Fruit fly (Drosophila melanogaster) whole organism, adult: ENCODE results near the gene Ask1.

Experiments used
- CG11617 ChIP-seq: fragments of 200-800 bp; sonication (Bioruptor generic); optimal IDR thresholded peaks from 2 replicates; lab custom pipeline; 2017; ENCODE audit warnings: mild to moderate bottlenecking, missing biosample characterization, missing genetic modification reagents, missing genetic modification characterization
- CG12768 ChIP-seq: fragments of 200-800 bp; sonication (Bioruptor generic); optimal IDR thresholded peaks from 2 replicates; lab custom pipeline; 2017; ENCODE audit warnings: missing biosample characterization, missing genetic modification characterization, mild to moderate bottlenecking, moderate library complexity, missing genetic modification reagents
- CG14711 ChIP-seq: fragments of 200-800 bp; sonication (Bioruptor generic); optimal IDR thresholded peaks from 2 replicates; lab custom pipeline; 2018; ENCODE audit warnings: missing biosample characterization, mild to moderate bottlenecking, missing genetic modification characterization, moderate library complexity
- CG1620 ChIP-seq: fragments of 200-800 bp; sonication (Bioruptor generic); optimal IDR thresholded peaks from 2 replicates; lab custom pipeline; 2016; ENCODE audit warnings: missing biosample characterization, missing genetic modification characterization
- CG33017 ChIP-seq: fragments of 200-800 bp; sonication (Bioruptor generic); optimal IDR thresholded peaks from 2 replicates; lab custom pipeline; 2018; ENCODE audit warnings: missing biosample characterization, mild to moderate bottlenecking, missing genetic modification characterization, moderate library complexity
- CG5204 ChIP-seq: fragments of 200-800 bp; sonication (Bioruptor generic); optimal IDR thresholded peaks from 2 replicates; lab custom pipeline; 2016; ENCODE audit warnings: missing biosample characterization, missing genetic modification characterization
- CG7045 ChIP-seq: fragments of 200-800 bp; sonication (Bioruptor generic); optimal IDR thresholded peaks from 2 replicates; lab custom pipeline; 2017; ENCODE audit warnings: missing biosample characterization, mild to moderate bottlenecking, missing genetic modification characterization
- CG7101 ChIP-seq: fragments of 200-800 bp; sonication (Bioruptor generic); optimal IDR thresholded peaks from 2 replicates; lab custom pipeline; 2018; ENCODE audit warnings: missing biosample characterization, mild to moderate bottlenecking, missing genetic modification characterization, moderate library complexity
- Clk ChIP-seq: fragments of 200-800 bp; sonication (Bioruptor generic); optimal IDR thresholded peaks from 2 replicates; lab custom pipeline; 2017; ENCODE audit warnings: missing biosample characterization, missing genetic modification characterization
- Crg-1 ChIP-seq: fragments of 200-800 bp; sonication (Bioruptor generic); optimal IDR thresholded peaks from 2 replicates; lab custom pipeline; 2016; ENCODE audit warnings: missing biosample characterization, missing genetic modification characterization
- Hr96 ChIP-seq: fragments of 200-800 bp; sonication (Bioruptor generic); optimal IDR thresholded peaks from 2 replicates; lab custom pipeline; 2016; ENCODE audit warnings: missing biosample characterization, missing genetic modification characterization
- Mnt ChIP-seq: fragments of 200-800 bp; sonication (Bioruptor generic); optimal IDR thresholded peaks from 2 replicates; lab custom pipeline; 2016; ENCODE audit warnings: missing biosample characterization, mild to moderate bottlenecking, missing genetic modification characterization
- bab1 ChIP-seq: fragments of 200-800 bp; sonication (Bioruptor generic); optimal IDR thresholded peaks from 3 replicates; lab custom pipeline; 2019; ENCODE audit warnings: missing biosample characterization, mild to moderate bottlenecking, missing genetic modification characterization, moderate library complexity
- cic ChIP-seq: fragments of 200-800 bp; sonication (Bioruptor generic); optimal IDR thresholded peaks from 2 replicates; lab custom pipeline; 2017; ENCODE audit warnings: missing biosample characterization, mild to moderate bottlenecking, missing genetic modification characterization, moderate library complexity
- cnc ChIP-seq, 2 experiments: fragments of >200 bp; optimal IDR thresholded peaks; 2 replicates each; lab custom pipeline; 2017
- kay ChIP-seq: fragments of 200-800 bp; sonication (Bioruptor generic); peaks from one replicate; lab custom pipeline; 2016; ENCODE audit warnings: missing biosample characterization, missing genetic modification characterization, borderline replicate concordance
- ovo ChIP-seq: fragments of 200-800 bp; sonication (Bioruptor generic); optimal IDR thresholded peaks from 2 replicates; lab custom pipeline; 2016; ENCODE audit warnings: missing biosample characterization, missing genetic modification characterization
- pad ChIP-seq: fragments of 200-800 bp; sonication (Bioruptor generic); optimal IDR thresholded peaks from 3 replicates; lab custom pipeline; 2017; ENCODE audit warnings: missing biosample characterization, missing genetic modification characterization, mild to moderate bottlenecking, moderate library complexity, missing genetic modification reagents
- tj ChIP-seq: fragments of 200-800 bp; sonication (Bioruptor generic); optimal IDR thresholded peaks from 3 replicates; lab custom pipeline; 2017; ENCODE audit warnings: missing biosample characterization, mild to moderate bottlenecking, missing genetic modification characterization, moderate library complexity
- toe ChIP-seq: fragments of 200-800 bp; sonication (Bioruptor generic); optimal IDR thresholded peaks from 2 replicates; lab custom pipeline; 2016; ENCODE audit warnings: missing biosample characterization, missing genetic modification characterization

The Ask1 gene

DNA sequence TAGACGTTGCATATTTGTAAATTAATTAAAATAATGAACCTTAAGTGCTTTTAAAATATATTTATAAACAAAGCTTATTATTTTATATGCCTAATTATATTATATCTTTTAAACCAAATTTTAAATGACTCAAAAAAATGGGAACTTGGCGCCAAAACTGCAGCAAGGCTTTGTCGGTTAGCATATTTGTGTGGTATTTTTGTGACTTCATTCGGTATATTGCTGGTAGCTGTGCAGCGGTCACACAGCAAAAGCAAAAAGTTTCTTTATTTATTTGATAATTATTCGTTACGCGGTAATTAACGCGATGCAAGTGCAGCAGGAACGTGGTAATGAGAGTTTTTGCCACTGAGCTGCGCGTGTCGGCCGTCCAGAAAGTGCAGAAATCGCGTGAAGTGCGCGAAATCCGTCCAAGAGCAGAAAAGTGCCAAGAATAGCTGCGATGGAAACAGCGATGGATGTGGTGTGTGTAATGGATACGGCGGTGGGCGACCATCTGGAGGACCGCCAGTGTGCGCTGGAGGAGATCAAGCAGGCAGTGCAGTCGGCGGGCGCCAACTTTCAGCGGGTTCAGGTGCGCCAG lies at the start of gene Ask1:
Ask1 (plus strand) TSS at position 250 of the 583 bp plus-strand sequence.
- TF ChIP-seq Hr96 (GFP tag; lab: Kevin White, UChicago) (no peak), CG12768 (GFP tag; lab: Kevin White, UChicago) (no peak), cic (GFP tag; lab: Kevin White, UChicago) (no peak), kay (GFP tag; lab: Kevin White, UChicago) (no peak), bab1 (GFP tag; lab: Kevin White, UChicago) (peak; percentile 39)

DNA sequence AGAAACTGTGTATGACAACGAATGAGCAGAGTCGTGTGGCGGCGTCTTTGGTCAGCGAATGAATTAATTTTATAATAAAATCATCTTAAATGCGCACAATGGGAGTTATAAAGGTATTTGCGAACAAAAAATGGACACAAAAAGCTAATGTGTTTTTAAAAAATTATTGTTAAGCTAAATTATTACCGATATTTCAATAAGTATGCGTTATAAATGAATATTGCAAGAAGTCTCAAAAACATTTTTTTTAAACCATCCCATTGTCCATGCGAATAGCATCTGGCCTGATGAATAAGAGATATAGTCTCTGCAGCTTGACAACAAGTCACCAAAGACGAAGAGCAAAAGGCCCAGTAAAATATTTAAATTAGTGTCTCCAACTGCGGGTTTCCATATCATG lies 48.5 kb upstream of the Ask1 start:
- TF ChIP-seq CG5204 (GFP tag; lab: Kevin White, UChicago) (no peak), CG7101 (tag; lab: Kevin White, UChicago) (no peak), CG11617 (no peak), Clk (GFP tag; lab: Kevin White, UChicago) (no peak), CG1620 (GFP tag; lab: Kevin White, UChicago) (no peak), CG7045 (GFP tag; lab: Kevin White, UChicago) (no peak), bab1 (GFP tag; lab: Kevin White, UChicago) (no peak), cic (GFP tag; lab: Kevin White, UChicago) (no peak), CG14711 (no peak), kay (GFP tag; lab: Kevin White, UChicago) (no peak), Hr96 (GFP tag; lab: Kevin White, UChicago) (no peak)

DNA sequence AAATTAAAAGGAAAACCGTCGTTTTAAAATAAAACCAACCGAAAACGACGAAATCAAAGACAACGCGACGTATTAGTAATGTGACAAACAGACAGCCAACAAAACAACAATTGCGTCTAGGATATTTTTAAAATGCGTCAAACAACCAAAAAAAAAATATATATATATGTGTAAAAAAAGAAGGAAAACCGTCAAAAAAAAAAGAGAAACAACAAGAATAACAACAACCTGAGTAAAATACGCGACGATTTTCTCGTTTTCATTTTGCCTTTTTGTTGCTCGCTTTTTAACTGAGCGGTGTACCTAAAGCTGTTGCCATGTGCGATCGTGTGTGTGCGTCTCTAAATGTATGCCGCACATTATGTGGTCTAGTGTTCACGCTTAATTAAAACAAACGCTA lies 46.0 kb upstream of the Ask1 start:
- TF ChIP-seq kay (GFP tag; lab: Kevin White, UChicago), result peak; percentile 11
- TF ChIP-seq Mnt (GFP tag; lab: Kevin White, UChicago), result no peak
- TF ChIP-seq Crg-1 (GFP tag; lab: Kevin White, UChicago), result no peak

DNA sequence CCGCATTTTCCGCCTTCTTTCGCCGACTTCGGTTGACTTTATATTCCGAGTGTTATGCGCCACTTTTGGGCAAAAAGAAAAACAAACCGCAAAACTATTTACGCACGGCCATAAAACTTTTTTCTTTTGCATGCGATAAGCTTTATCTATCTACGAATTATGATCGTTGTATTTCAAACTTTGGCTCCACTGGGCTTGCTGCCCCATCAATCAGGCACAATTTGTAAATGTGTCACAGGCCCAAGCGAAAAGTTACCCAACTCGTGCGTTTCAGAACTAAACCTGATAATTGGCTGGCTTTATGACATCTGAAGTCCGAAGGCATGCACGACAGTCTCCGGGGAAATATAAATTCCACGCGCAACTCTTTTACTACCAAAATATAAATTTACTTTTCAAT lies 45.6 kb upstream of the Ask1 start:
- no peak for TF ChIP-seq CG7101 (tag; lab: Kevin White, UChicago)
- no peak for TF ChIP-seq Crg-1 (GFP tag; lab: Kevin White, UChicago)
- TF ChIP-seq CG14711, result no peak
- no peak for TF ChIP-seq CG5204 (GFP tag; lab: Kevin White, UChicago)
- no peak for TF ChIP-seq CG1620 (GFP tag; lab: Kevin White, UChicago)
- no peak for TF ChIP-seq Clk (GFP tag; lab: Kevin White, UChicago)
- no peak for TF ChIP-seq Mnt (GFP tag; lab: Kevin White, UChicago)
- TF ChIP-seq toe (GFP tag; lab: Kevin White, UChicago), result no peak
- TF ChIP-seq kay (GFP tag; lab: Kevin White, UChicago), result no peak
- no peak for TF ChIP-seq CG7045 (GFP tag; lab: Kevin White, UChicago)
- TF ChIP-seq bab1 (GFP tag; lab: Kevin White, UChicago), result no peak
- TF ChIP-seq pad (GFP tag; lab: Kevin White, UChicago), result no peak
- TF ChIP-seq cnc (optimal IDR thresholded peaks at IDR 0.05; lab: Kevin White, UChicago), result no peak
- no peak for TF ChIP-seq tj (GFP tag; lab: Kevin White, UChicago)
- TF ChIP-seq CG33017 (tag; lab: Kevin White, UChicago), result no peak
- TF ChIP-seq Hr96 (GFP tag; lab: Kevin White, UChicago), result no peak
- TF ChIP-seq CG11617, result no peak

DNA sequence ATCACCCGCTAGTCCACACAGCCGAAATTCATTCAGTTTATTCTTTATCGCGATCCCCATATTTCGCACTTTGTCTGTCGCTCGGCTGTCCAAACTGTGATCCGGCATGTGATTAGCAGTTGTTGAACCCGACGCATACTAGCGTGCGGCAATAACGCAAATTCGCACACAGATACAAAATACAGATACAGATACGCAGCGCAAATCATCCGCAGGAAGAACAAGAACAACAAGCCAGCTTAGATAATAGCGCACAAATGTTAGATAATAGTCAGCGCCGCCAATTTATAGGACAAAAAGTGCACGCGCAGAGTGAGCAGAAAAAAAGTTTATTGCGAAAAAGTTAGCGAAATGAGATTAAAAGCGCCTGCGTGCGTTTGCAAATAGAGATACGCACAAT lies 44.5 kb upstream of the Ask1 start:
- TF ChIP-seq Crg-1 (GFP tag; lab: Kevin White, UChicago), result no peak

DNA sequence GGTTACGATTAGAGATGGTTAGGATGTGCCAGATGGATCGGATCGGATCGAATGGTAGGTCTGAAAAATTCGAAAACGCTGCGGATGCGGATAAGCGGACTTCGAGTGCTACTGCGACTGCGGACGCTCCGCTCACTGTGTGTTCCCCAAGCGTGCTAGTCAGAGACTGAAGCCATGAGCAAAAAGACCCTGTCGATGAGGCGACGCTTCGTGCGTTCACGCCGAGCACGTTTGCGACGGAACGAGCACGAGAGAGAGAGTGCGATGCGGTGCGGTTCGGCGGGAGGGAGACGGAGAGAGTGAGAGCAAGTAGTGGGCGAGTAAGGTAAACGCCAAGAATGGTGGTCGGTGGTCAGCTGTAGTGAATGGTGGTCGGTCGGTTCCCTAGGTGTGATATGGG lies 42.8 kb upstream of the Ask1 start, which contains the start of gene bnl:
bnl (minus strand) TSS at position 131 of the 400 bp plus-strand sequence.
- TF ChIP-seq bab1 (GFP tag; lab: Kevin White, UChicago) (peak; percentile 54), Hr96 (GFP tag; lab: Kevin White, UChicago) (no peak), CG33017 (tag; lab: Kevin White, UChicago) (peak; percentile 29), toe (GFP tag; lab: Kevin White, UChicago) (no peak), CG7101 (tag; lab: Kevin White, UChicago) (peak; percentile 16), ovo (GFP tag; lab: Kevin White, UChicago) (no peak), tj (GFP tag; lab: Kevin White, UChicago) (peak; percentile 31), Crg-1 (GFP tag; lab: Kevin White, UChicago) (no peak), Mnt (GFP tag; lab: Kevin White, UChicago) (peak; percentile 62), CG12768 (GFP tag; lab: Kevin White, UChicago) (peak; percentile 36), cnc (optimal IDR thresholded peaks at IDR 0.05; lab: Kevin White, UChicago) (no peak), cic (GFP tag; lab: Kevin White, UChicago) (peak; percentile 32), pad (GFP tag; lab: Kevin White, UChicago) (peak; percentile 6), CG11617 (no peak)
